Fruit fly (Drosophila melanogaster) S2 (cell line): ENCODE data around the gene CG6901.

Source experiments
- CG8478 ChIP-seq: fragments of >200 bp; optimal IDR thresholded peaks from 2 replicates; lab custom pipeline; 2018
- CTCF ChIP-seq, 2 experiments: fragments of >200 bp; optimal IDR thresholded peaks; 2 replicates each; lab custom pipeline; 2018

The CG6901 gene

DNA sequence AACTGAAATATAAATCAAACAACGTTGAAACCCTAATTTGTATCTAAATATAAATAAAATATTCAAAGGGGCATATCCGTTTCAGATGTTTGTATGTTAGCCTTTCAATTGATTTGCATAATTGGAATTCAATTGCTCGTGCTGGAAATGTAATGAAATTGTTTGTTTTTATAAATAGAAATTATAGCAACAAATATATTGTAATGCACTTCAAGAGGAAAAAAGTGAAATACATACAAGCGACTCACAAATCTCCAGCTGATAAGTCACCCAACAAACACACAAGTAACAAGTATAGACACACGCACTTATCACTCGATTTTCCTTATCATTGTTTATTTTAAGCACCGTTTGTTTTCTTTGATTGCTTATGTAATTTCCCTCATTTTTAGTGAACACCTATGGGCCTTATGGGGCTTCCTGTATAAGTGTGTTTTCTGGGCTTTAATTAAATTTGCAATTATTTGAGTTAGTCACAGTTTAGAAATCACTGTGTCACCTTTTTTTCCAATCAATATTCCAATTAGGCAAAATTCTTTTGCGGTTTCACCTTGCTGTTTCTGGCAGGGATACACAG, 37.5 kb upstream of the CG6901 start:
- no peak for TF ChIP-seq CTCF (optimal IDR thresholded peaks at IDR 0.05; lab: Kevin White, UChicago)
- no peak for TF ChIP-seq CG8478 (lab: Kevin White, UChicago)

DNA sequence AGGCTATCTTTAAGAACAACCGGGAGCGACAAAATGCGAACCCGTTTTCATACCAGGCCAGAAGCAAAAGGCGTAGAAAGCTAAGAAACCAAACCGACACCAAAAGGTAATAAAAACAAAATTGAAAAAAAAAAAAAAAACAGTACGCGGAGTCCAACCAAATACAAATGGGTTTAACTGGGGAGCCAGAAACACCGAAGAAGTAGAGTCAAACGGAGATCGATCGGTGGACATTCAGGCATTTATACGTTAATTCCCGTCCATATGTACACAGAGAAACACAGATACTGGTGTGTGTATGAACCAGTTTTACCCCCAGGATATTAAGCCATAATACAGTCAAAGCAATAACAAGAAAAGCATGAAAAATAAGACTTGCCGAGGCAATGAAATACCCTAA, 36.0 kb upstream of the CG6901 start:
- TF ChIP-seq CG8478 (lab: Kevin White, UChicago), result no peak
- no peak for TF ChIP-seq CTCF (optimal IDR thresholded peaks at IDR 0.05; lab: Kevin White, UChicago)

DNA sequence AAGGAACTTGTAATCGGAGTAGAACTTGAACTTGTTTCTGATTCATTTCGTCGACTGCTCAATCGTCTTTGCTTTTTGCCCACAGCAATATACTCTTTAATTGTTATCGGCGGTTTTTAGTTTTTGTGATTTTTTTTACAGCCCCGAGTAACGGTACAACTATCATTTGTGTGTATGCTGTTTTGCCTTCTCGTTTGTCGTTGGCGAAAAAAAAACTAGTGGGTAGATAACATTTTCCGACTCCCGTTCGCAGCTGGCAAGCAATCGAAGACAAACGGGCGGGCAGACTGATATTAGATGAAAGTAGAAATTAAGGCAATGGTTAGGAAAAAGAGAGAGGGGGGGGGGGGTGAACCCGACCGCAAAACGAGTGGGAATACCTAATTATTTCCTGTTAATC, 35.4 kb upstream of the CG6901 start:
- no peak for TF ChIP-seq CTCF (optimal IDR thresholded peaks at IDR 0.05; lab: Kevin White, UChicago)
- no peak for TF ChIP-seq CG8478 (lab: Kevin White, UChicago)

DNA sequence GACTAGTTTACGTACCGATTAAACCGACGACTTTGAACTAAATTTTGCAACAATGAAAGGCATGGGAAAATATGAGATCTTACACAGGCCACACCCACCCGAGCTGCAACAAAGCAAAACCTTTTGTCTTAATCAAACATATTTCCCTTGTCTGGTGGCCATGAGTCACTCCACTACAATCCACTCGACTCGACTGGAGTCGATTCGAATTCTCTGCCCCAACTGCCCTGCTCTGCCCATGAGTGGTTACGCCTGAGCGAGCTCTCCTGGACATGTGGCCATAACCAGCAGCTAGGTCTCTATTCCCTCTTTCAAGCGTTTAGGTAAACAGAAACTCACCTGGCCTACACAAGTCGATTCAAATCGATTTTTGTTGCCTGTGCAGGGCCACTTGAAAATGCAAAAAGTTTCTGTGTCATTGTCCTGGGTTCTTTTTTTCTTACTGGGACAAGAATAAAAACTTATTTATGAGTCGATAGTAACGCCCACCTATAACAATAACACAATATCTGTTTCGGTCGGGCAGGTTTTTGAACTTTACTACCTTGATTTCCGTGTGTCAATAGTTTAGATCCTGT, 34.4 kb upstream of the CG6901 start:
- TF ChIP-seq CG8478 (lab: Kevin White, UChicago) (no peak), CTCF (optimal IDR thresholded peaks at IDR 0.05; lab: Kevin White, UChicago) (no peak)

DNA sequence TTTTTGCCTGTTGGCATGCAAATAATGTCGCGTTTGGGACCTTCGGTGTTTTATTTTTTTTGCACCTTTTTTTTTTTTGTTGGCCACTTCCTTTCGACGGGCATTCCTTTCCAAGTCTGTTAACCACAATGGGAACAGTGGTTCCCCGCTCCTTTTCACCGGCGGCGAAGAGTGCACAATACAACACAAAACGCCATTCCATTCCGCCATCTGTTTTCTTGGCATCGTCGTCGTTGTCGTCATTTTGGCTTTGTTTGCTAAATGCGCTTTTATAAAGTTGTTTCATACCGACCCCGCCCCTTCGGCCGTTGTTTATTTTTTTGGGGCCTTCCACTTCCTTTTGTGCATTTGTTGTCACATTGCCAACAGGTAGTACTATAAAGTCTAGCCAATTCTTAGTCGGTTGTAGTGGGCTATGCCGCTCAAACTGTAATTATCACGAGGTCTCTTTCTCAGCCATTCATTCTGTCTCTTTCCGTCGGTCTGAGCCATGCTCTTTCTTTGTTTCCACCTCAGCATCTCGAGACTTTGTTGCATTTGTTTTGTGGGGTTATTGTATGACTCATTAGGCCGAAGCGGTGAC, 32.9 kb upstream of the CG6901 start:
- TF ChIP-seq CG8478 (lab: Kevin White, UChicago) (no peak), CTCF (optimal IDR thresholded peaks at IDR 0.05; lab: Kevin White, UChicago) (no peak)

DNA sequence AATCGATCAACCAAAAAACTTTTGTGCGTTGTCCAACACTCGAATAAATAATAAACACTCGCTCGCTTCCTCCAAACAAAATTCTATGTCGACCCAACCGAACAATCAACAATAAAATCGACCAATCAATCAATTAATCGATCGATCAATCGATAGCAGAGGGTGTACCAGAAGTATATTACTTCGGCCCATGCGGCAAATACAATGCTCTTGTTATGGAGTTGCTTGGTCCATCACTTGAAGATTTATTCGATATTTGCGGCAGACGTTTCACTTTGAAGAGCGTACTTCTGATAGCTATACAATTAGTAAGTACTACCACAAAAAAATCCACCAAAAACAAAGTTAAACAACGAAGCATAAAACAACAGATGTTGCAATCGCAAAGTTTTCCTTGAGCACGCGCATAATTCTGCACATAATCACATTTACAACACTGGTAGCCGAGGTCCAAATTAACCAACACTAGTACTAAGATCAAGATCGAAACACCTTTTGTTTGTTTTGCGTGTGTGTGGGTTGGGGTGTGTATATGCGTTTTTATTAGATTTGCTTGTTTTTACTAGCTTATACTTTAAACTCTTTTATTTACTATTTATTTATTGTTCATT, 27.6 kb upstream of the CG6901 start:
- TF ChIP-seq CTCF (optimal IDR thresholded peaks at IDR 0.05; lab: Kevin White, UChicago) (no peak), CG8478 (lab: Kevin White, UChicago) (no peak)

DNA sequence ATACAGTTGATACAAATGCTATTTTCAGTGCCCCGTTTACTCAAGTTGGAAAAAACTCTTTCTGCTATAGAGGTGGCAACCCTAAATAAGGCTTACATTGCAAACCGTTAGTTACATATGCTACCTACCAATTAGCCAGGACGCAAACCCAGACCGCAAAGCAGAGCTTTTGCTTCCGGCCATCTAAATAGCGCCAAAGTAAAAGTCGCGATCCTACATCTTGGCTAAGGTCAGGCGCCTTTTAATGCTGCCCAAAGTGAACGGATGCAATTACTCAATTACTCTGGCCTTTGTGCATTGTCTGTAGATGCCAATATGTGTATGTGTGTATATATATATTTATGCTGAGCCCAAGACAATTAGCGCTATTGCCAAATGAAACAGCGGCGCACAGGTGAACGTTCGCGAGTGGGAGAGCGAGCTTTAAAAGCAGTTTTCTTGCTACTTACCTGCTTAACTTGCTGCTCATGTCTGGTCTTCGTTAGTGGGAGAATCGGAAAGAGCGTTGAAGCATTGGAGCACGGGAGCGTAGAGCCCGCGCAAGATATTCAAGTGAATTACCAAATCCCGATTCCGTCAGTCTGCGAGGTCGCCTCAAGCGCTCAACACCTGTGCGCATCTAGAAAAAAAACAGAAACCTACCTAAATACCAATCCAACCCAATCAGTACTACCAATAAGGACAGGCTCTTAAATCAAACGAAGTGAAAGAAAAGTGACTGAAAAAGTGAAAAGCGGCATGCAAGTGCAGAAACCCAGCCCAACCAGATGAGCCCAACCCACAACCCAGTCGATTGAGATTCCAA, 17.8 kb upstream of the CG6901 start, which contains the start of gene Zip89B:
Zip89B (plus strand) TSS at position 574 of the 805 bp plus-strand sequence.
- TF ChIP-seq CG8478 (lab: Kevin White, UChicago), result no peak
- TF ChIP-seq CTCF (optimal IDR thresholded peaks at IDR 0.05; lab: Kevin White, UChicago), result peak; percentile 46 to 61

DNA sequence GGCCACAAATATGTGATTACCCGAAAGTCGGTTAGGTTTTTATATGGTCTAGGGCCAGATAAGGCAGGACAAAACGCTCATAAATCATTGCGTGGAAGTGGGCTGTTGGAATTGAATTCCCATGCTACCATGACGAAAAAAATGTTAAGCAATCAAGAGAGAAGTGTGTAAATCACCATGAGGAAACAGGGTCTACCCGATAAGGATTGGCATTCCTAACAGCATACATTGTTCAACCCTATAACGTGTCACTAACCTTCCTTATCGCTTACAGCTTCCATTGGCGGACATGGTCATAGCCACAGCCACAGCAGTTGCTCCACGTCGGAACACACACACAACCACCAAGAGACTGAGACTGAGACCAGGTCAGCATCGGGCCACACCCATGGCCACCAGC, 15.2 kb upstream of the CG6901 start:
- no peak for TF ChIP-seq CTCF (optimal IDR thresholded peaks at IDR 0.05; lab: Kevin White, UChicago)
- no peak for TF ChIP-seq CG8478 (lab: Kevin White, UChicago)

DNA sequence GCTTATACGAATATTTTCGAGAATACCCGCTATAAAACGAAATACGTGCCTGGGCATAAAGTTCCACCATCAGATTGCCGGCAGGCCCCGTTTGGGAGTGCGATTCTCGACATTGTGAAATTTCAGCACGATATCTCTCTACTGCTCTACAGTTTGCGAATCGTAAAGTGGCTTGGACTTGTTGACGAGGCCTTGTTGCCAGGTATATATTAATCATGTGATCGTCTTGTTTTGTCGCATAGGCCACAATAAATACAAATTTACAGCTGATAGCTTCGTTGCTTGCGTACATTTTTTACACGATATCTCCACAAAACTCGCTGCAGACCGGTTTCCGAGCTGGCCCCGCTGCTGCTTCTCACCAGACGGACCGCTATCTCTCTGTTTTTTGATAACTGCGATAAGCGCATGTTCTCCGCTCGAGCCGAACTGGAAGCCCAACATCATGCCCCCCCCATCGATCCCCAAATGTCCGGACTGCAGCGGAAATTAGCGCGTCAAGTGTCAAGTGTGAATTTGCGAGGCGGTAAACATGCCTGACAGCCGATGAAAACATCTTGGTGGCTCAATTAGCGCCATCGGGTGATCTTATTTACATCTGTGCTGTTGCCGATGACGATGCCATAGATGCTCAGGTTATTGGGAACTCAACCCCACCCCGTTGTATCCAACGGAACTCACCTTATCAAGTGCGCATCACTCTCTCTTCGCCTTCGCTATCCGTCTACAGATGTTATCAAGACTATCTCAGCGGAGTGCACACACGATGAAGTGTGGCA, 13.7 kb upstream of the CG6901 start:
- no peak for TF ChIP-seq CG8478 (lab: Kevin White, UChicago)
- TF ChIP-seq CTCF (optimal IDR thresholded peaks at IDR 0.05; lab: Kevin White, UChicago), result no peak

DNA sequence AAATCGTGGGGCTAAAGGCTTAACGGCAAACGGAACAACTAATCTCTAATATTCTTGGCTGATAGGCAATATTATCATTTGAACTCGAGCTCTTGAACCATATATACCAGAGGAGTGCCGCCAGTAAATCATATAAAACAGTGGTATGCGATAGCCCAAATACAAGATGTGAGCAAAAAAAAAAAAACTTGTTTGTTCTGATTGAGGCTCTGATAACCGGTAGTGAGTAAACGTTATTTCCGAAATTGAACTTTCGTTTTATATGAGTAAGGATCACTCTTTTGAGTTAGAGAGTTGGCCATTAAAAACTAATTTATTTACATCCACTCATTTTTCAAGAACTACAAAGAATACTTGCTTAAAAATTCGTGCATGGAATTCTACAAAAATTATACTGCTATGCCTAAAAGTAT, 13.1 kb upstream of the CG6901 start:
- TF ChIP-seq CG8478 (lab: Kevin White, UChicago), result no peak
- no peak for TF ChIP-seq CTCF (optimal IDR thresholded peaks at IDR 0.05; lab: Kevin White, UChicago)

DNA sequence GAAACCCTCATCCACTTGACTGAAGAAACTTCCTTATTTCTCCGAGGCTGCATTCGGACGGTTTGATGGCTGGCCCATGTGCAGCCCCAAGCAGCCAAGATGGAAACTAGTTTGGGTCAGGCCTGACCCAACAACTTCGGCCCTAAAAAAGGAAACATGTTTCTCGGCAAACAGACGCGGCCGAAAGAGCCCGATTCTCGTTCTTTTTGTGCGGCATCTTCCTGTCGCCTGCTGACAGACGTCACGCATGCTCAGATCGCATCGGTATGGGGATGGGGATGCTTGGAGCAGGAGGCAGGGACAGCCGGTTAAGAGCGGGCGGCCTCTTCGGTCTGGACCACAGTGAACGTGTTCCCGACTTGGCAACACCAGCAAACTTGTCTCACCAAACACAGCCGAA, 6.5 kb upstream of the CG6901 start:
- TF ChIP-seq CG8478 (lab: Kevin White, UChicago) (no peak), CTCF (optimal IDR thresholded peaks at IDR 0.05; lab: Kevin White, UChicago) (no peak)

DNA sequence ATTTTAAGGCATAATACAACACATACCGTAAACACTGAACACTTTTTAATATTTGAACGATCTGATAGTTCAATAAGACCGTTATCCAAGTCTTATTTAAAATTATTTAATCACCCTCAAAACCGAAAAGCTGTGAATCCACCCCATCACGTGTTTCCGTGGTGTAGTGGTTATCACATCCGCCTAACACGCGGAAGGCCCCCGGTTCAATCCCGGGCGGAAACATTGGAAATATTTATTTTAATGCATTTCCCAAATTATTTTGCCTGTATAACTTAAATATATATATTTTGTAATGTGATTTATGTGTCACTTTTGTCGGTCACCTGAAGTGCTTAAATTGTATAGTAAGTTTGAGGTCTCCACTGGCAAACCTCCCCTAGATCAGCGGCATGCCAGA, 1.7 kb upstream of the CG6901 start, which contains the start of gene CG44044:
CG44044 (plus strand) TSS at position 301 of the 400 bp plus-strand sequence.
- TF ChIP-seq CTCF (optimal IDR thresholded peaks at IDR 0.05; lab: Kevin White, UChicago), result no peak
- TF ChIP-seq CG8478 (lab: Kevin White, UChicago), result no peak

DNA sequence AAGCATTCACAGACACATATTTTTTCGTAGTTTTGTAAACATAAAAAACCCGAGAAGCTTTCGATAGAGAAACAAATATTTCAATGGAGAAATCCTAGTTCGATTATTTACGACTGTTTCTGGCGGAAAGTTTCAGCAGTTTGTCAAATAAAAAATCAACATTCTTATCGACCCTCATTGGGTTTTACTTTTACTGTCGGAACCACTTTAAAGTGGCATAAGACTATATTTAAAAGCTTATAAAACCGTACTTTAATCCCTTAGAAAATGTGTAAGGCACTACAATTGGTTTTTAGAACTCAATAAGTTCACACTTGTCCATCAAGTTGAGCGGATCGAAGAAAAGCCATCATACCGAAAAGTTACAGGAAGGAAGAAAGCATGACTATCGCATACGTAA, 2.0 kb downstream of the CG6901 start, which contains the start of gene CG17929:
CG17929 (plus strand) TSS at position 301 of the 400 bp plus-strand sequence.
- TF ChIP-seq CG8478 (lab: Kevin White, UChicago), result no peak
- TF ChIP-seq CTCF (optimal IDR thresholded peaks at IDR 0.05; lab: Kevin White, UChicago), result no peak

DNA sequence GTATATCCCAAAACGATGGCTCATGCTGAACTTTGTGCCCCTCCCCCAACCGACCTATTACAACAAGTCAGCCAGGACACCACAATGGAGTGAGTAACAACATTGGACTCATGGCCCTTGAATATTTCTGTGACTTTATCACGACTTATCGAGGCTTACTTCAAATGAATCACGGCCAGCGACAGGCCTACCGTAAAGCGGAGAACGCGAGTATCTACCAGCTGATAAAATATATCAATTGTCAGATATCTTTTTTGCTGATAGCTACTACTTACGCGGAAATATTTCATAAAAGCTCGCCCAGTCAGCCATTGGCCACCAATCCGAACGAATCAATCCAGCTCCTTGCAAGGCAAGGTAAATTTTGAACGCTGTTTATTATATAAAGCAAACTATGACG, 4.3 kb downstream of the CG6901 start, which contains the start of gene CG17930:
CG17930 (plus strand) TSS at position 301 of the 400 bp plus-strand sequence.
- TF ChIP-seq CTCF (optimal IDR thresholded peaks at IDR 0.05; lab: Kevin White, UChicago), result no peak
- no peak for TF ChIP-seq CG8478 (lab: Kevin White, UChicago)
